Worm (Caenorhabditis elegans) whole organism, L3 larva: Measurements from ENCODE around the gene Y4C6A.3.
"Not testable (repeated sequence)": the region's sequence is repeated elsewhere in the genome, so short reads cannot be mapped to it uniquely, and the experiment has no call there.

ENCODE experiments used
- R02D3.7 ChIP-seq: fragments of 150-350 bp; optimal IDR thresholded peaks from 2 replicates; lab custom pipeline; 2014; ENCODE audit warnings: missing biosample characterization, missing genetic modification characterization
- fos-1 ChIP-seq: fragments of 150-350 bp; optimal IDR thresholded peaks from 2 replicates; lab custom pipeline; 2014; ENCODE audit warnings: missing biosample characterization, missing genetic modification characterization
- mdl-1 ChIP-seq: fragments of 150-350 bp; optimal IDR thresholded peaks from 2 replicates; lab custom pipeline; 2014; ENCODE audit warnings: missing biosample characterization, missing genetic modification characterization
- nfya-1 ChIP-seq: sonication (generic microtip); optimal IDR thresholded peaks from 2 replicates; lab custom pipeline; 2017; ENCODE audit warnings: missing genetic modification characterization, mild to moderate bottlenecking, missing compliant biosample characterization, antibody characterized with exemption, moderate library complexity; ENCODE audit not compliant: insufficient read depth
- nhr-237 ChIP-seq: fragments of 150-350 bp; optimal IDR thresholded peaks from 2 replicates; lab custom pipeline; 2014; ENCODE audit warnings: missing biosample characterization, missing genetic modification characterization
- pha-4 ChIP-seq: fragments of 150-350 bp; optimal IDR thresholded peaks from 2 replicates; lab custom pipeline; 2014; ENCODE audit warnings: missing biosample characterization, missing genetic modification reagents, missing genetic modification characterization
- sea-2 ChIP-seq: fragments of 150-350 bp; sonication (generic microtip); optimal IDR thresholded peaks from 4 replicates; lab custom pipeline; 2014; ENCODE audit warnings: missing biosample characterization, missing genetic modification reagents, missing genetic modification characterization
- skn-1 ChIP-seq: fragments of 150-350 bp; optimal IDR thresholded peaks from 2 replicates; lab custom pipeline; 2014; ENCODE audit warnings: missing biosample characterization, missing genetic modification characterization
- snpc-4 ChIP-seq: fragments of 150-350 bp; optimal IDR thresholded peaks from 2 replicates; lab custom pipeline; 2014; ENCODE audit warnings: missing biosample characterization, missing genetic modification characterization
- zag-1 ChIP-seq: fragments of 150-350 bp; optimal IDR thresholded peaks from 2 replicates; lab custom pipeline; 2014; ENCODE audit warnings: missing biosample characterization, missing genetic modification characterization

DNA sequence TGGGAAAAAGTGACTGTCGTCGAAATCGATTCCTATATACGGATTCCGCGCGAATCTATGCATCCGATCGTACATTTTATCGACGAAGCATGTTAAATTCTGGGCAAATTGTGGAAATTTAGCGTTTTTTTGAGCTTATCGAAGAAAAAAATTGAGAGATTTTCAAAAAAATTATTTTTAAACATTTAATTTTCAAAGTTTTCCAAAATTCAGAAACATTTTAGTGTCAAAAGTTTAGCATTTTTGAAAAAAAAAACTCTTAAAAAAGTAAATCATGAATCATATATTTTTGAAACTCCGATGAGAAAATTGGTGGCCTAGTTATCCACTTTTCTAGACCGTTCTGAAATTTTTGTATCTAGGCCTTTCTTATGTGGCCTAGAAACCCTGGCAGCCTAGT, 35.2 kb upstream of the Y4C6A.3 start, which contains the start of gene B0273.115:
- TF ChIP-seq snpc-4; mdl-1; sea-2 (GFP tag; lab: Kevin White, UChicago); pha-4; R02D3.7 (tag; lab: Kevin White, UChicago); fos-1 (tag; lab: Kevin White, UChicago); skn-1 (tag; lab: Kevin White, UChicago); nfya-1 (tag; lab: Kevin White, UChicago); nhr-237 (tag; lab: Kevin White, UChicago); zag-1 (tag; lab: Kevin White, UChicago): not testable (repeated sequence)
